Fruit fly (Drosophila melanogaster): Measurements from ENCODE around the gene Rab1.
A peak's percentile ranks its signal among the peaks of the same experiment; 100 is the strongest.

- TF ChIP-seq CG5204 (GFP tag; optimal IDR thresholded peaks at IDR 0.05) (no peak), toe (GFP tag; optimal IDR thresholded peaks at IDR 0.05) (no peak), cnc (optimal IDR thresholded peaks at IDR 0.05) (no peak), Hr96 (GFP tag; optimal IDR thresholded peaks at IDR 0.05) (no peak), Crg-1 (GFP tag; optimal IDR thresholded peaks at IDR 0.05) (peak; percentile 87), kay (GFP tag; ENCODE audit: borderline replicate concordance) (no peak), cic (GFP tag; optimal IDR thresholded peaks at IDR 0.05) (peak; percentile 68), CG14711 (tag; optimal IDR thresholded peaks at IDR 0.05) (peak; percentile 64), Clk (GFP tag; optimal IDR thresholded peaks at IDR 0.05) (peak; percentile 59), CG33017 (tag; optimal IDR thresholded peaks at IDR 0.05) (no peak)
These were observed 45.3 kb downstream of the Rab1 start, which contains the start of the genes CG3337 and Nelf-A for dm6 chr3R:21223453-21224057.
